Fruit fly (Drosophila melanogaster): ENCODE data around the gene boss.

Gene boss

DNA sequence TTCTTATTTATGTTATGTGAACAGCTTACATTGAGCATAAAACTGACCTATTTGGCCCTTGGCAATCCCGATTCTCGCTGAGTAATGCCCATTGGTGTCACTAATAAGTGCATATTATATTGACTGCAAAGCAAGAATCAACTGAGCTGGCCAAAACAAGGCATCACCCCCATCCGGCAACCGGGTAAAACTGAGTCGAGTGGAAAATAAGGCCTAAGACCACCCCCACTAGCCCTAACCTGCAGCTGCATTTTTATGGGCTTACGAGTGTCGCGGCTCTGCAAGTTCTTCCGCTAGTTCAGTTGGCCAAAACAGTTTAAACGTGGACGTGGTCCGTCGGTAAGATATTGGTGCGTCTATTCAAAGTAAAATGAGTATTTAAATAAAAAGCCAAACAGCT is at the start of gene boss:
boss (plus strand) TSS at position 301 of the 400 bp plus-strand sequence.
- TF ChIP-seq Eip93F (GFP tag; optimal IDR thresholded peaks at IDR 0.05) (no peak), CG11902 (GFP tag; optimal IDR thresholded peaks at IDR 0.05) (no peak), dac (GFP tag; optimal IDR thresholded peaks at IDR 0.05) (no peak), CG4318 (GFP tag; optimal IDR thresholded peaks at IDR 0.05) (no peak), lz (GFP tag; optimal IDR thresholded peaks at IDR 0.05) (no peak), pdm3 (GFP tag; optimal IDR thresholded peaks at IDR 0.05) (no peak), Hr38 (GFP tag; optimal IDR thresholded peaks at IDR 0.05) (no peak)

DNA sequence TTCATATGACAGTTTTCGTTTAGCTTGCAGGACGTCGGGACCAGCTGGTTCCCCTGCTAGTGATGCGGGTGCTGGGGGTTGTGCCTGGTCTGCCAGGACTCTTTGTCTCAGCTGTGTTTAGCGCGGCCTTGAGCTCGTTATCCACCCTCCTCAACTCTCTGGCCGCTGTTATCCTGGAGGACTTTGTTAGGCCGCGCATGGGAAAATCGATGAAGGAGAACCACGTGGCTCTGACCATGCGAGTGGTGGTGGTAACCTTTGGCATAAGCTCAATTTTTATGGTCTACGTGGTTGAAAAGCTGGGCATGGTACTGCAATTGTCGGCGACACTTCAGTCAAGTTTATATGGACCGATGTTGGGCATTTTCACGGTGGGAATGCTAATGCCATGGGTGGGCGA is 41.9 kb upstream of the boss start:
- TF ChIP-seq CG10631 (GFP tag; optimal IDR thresholded peaks at IDR 0.05): no peak

DNA sequence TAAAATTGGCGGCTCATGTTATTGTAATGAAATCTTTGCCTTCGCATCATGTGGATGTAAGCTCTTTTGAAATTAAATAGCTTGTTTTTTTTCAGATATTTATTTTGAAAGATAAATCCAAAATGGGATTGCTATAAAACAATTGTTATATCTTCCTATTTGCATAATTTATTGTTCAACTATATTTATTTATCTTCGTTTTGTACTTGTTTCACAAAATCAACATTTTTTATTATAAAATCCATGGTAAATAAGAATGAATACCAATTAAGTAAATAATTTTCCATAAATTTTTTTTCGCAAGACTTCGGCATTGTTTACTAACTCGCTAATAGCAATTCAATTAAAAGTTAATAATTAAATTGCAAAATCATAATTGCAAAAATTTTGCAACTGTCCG is 39.3 kb upstream of the boss start, which contains the start of gene CG14546:
CG14546 (minus strand) TSS at position 101 of the 400 bp plus-strand sequence.
- TF ChIP-seq CG16779 (tag; optimal IDR thresholded peaks at IDR 0.05) (no peak), Eip93F (GFP tag; optimal IDR thresholded peaks at IDR 0.05) (no peak), Hr4 (GFP tag; optimal IDR thresholded peaks at IDR 0.05) (no peak), CG11294 (GFP tag; IDR thresholded peaks at IDR 0.05) (no peak), CG34406 (GFP tag; optimal IDR thresholded peaks at IDR 0.05) (no peak)

DNA sequence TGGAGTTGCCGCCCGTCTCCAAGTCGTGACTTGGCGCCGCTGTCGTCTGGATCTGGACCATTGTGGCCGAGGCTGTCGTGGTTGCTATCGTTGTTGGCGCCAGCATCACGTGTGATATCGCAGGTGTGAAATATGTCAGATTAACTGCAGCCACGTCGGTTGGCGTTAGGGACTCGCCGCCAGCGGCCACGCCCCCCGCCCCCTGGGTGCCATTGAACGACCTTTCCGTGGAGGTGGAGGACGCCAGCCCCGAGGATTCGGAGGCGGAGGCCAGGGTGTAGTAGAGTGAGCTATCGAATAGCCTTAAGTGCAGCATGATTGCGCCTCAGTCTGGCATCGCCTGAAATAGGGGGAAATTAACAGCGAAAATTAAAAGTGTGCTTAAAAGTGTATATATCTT is 20.5 kb upstream of the boss start:
- no peak for TF ChIP-seq Eip75B (GFP tag; optimal IDR thresholded peaks at IDR 0.05)
- no peak for TF ChIP-seq Sox102F (GFP tag; optimal IDR thresholded peaks at IDR 0.05)
- TF ChIP-seq CG9139 (GFP tag; optimal IDR thresholded peaks at IDR 0.05): no peak
- TF ChIP-seq Ets21C (GFP tag; optimal IDR thresholded peaks at IDR 0.05): no peak
- TF ChIP-seq CG16779 (tag; optimal IDR thresholded peaks at IDR 0.05): no peak
- no peak for TF ChIP-seq Hr4 (GFP tag; optimal IDR thresholded peaks at IDR 0.05)
- TF ChIP-seq ss (GFP tag; optimal IDR thresholded peaks at IDR 0.05): no peak
- TF ChIP-seq Hr39 (GFP tag; optimal IDR thresholded peaks at IDR 0.05): no peak
- no peak for TF ChIP-seq CG4318 (GFP tag; optimal IDR thresholded peaks at IDR 0.05)
- no peak for TF ChIP-seq CG34406 (GFP tag; optimal IDR thresholded peaks at IDR 0.05)
- TF ChIP-seq CG11762 (GFP tag; optimal IDR thresholded peaks at IDR 0.05; ENCODE audit: insufficient read depth): no peak
- no peak for TF ChIP-seq CG6808 (GFP tag; optimal IDR thresholded peaks at IDR 0.05)

DNA sequence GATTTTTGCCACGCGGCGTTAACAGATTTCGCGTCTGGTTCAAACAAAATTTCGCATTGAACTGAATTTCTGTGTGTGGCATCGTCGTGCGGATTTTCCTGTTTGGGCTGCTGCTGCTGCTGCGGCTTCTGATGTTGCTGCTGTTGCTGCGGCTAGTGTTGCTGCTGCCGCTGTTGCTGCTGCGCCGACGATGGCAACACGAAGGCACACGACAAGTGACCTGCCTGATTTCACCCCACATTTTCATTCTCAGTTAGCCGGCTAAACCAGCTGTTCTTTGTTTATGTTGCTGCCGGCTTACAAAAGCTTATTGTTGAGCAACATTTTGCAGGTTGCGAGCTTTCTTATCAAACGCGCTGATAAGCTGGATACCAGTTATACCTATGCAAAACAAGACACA is 5.7 kb upstream of the boss start, which contains the start of gene CCAP-R:
CCAP-R (minus strand) TSS at position 179 of the 400 bp plus-strand sequence.
- peak; percentile 70 for TF ChIP-seq CG3919 (GFP tag; optimal IDR thresholded peaks at IDR 0.05)
- TF ChIP-seq eg (GFP tag; IDR thresholded peaks at IDR 0.05): peak; percentile 30; the same call in 1 of the 3 replicates
- no peak for TF ChIP-seq Met (GFP tag; optimal IDR thresholded peaks at IDR 0.05)

DNA sequence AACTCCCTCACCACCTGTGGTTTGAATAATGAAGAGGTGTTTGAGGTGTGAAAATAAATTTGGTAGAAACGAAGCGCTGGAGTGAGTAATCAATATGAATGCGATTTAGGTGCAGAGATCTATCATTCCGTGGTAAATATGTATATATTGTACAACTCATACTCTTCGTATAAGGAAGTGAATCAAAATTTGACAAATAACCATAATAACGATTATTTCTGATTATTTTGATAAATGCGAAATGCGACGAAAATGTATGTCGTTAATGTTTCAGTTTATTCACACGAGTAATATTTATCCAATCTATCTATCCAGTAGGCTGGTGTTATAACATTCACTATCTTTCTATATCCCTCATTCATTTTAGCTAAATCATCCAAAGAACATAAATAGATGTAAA is 2.8 kb upstream of the boss start, which contains the start of gene CG14540:
CG14540 (plus strand) TSS at position 301 of the 400 bp plus-strand sequence.
- TF ChIP-seq CG8119 (GFP tag; IDR thresholded peaks at IDR 0.05) (no peak), Eip78C (GFP tag) (no peak), svp (GFP tag) (no peak), fd85E (GFP tag; optimal IDR thresholded peaks at IDR 0.05) (no peak), CG8632 (GFP tag; optimal IDR thresholded peaks at IDR 0.05) (no peak), pdm3 (GFP tag; optimal IDR thresholded peaks at IDR 0.05) (no peak), CG11762 (GFP tag; optimal IDR thresholded peaks at IDR 0.05; ENCODE audit: insufficient read depth) (no peak), spab (GFP tag; optimal IDR thresholded peaks at IDR 0.05) (no peak)

DNA sequence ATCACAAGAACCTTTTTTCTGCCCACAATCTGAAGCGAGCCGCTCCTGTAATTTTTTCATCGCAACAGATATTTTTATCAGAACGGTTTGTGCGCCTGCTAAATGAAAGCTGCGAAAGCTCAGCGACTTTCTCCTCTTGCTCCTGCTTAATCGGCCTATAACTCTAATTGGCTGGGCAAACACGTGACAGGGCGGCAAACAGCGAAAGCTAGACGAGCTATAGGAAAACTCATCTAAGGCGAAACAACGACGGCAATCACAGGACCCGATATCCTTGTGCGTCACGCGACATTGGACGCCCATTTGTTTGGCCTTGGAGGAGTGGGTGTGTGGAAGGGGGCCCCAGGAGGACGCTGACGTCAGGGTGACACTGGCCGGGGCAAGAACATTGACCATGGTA is 5.2 kb downstream of the boss start:
- TF ChIP-seq fkh (GFP tag; optimal IDR thresholded peaks at IDR 0.05) (no peak), Eip78C (GFP tag) (no peak), CG4318 (GFP tag; optimal IDR thresholded peaks at IDR 0.05) (no peak), Blimp-1 (GFP tag; optimal IDR thresholded peaks at IDR 0.05) (no peak), CG6854 (GFP tag; optimal IDR thresholded peaks at IDR 0.05) (no peak), topi (GFP tag; optimal IDR thresholded peaks at IDR 0.05) (no peak), CG15336 (GFP tag; IDR thresholded peaks at IDR 0.05) (no peak), Hr38 (GFP tag; optimal IDR thresholded peaks at IDR 0.05) (no peak), CG3032 (tag; optimal IDR thresholded peaks at IDR 0.05) (no peak)
